Worm (Caenorhabditis elegans): ENCODE results near the gene fmo-1.
"Not testable (repeated sequence)": the region's sequence is repeated elsewhere in the genome, so short reads cannot be mapped to it uniquely, and the experiment has no call there.

Gene fmo-1

ce11 chrIV:10636649-10637048, 25.0 kb upstream of the fmo-1 start, which contains the start of gene F56C4.1:
Gene F56C4.1 (plus strand): TSS chrIV:10636949.
- no peak for TF ChIP-seq nhr-77 (tag; optimal IDR thresholded peaks at IDR 0.05)
- no peak for TF ChIP-seq unc-39 (tag; optimal IDR thresholded peaks at IDR 0.05)
- TF ChIP-seq ceh-16 (tag; optimal IDR thresholded peaks at IDR 0.05) = no peak
- TF ChIP-seq blmp-1 (tag; optimal IDR thresholded peaks at IDR 0.05; ENCODE audit: insufficient read depth) = no peak
- no peak for TF ChIP-seq lsy-2 (tag; optimal IDR thresholded peaks at IDR 0.05)
- no peak for TF ChIP-seq sem-4 (tag; optimal IDR thresholded peaks at IDR 0.05)
- no peak for TF ChIP-seq unc-62 (GFP tag; optimal IDR thresholded peaks at IDR 0.05)
- no peak for TF ChIP-seq mbf-1 (tag; optimal IDR thresholded peaks at IDR 0.05)
- TF ChIP-seq lin-39 (tag; optimal IDR thresholded peaks at IDR 0.05) = no peak

- TF ChIP-seq lin-13 (GFP tag; optimal IDR thresholded peaks at IDR 0.05) (no peak), ZK546.5 (tag; optimal IDR thresholded peaks at IDR 0.05) (no peak), gmeb-1 (tag; optimal IDR thresholded peaks at IDR 0.05) (no peak), ztf-1 (GFP tag; conservative IDR thresholded peaks at IDR 0.05) (no peak), sma-9 (GFP tag; optimal IDR thresholded peaks at IDR 0.05) (no peak), sma-9 (tag; optimal IDR thresholded peaks at IDR 0.05) (no peak), peb-1 (tag; optimal IDR thresholded peaks at IDR 0.05) (no peak), nhr-25 (tag; optimal IDR thresholded peaks at IDR 0.05) (no peak), ztf-4 (tag; optimal IDR thresholded peaks at IDR 0.05) (no peak), elt-1 (tag; optimal IDR thresholded peaks at IDR 0.05) (no peak), skn-1 (tag; optimal IDR thresholded peaks at IDR 0.05) (no peak), ama-1 (optimal IDR thresholded peaks at IDR 0.05) (no peak), nhr-12 (tag; optimal IDR thresholded peaks at IDR 0.05) (no peak), lsy-2 (tag; optimal IDR thresholded peaks at IDR 0.05) (no peak)
Observed at ce11 chrIV:10638977-10639376, 22.7 kb upstream of the fmo-1 start, which contains the start of gene F56C4.2. Gene F56C4.2 (plus strand): TSS chrIV:10639277.

ce11 chrIV:10654047-10654446, 7.6 kb upstream of the fmo-1 start, which contains the start of gene glb-19:
Gene glb-19 (minus strand): TSS chrIV:10654147.
- TF ChIP-seq ceh-82 (tag; optimal IDR thresholded peaks at IDR 0.05); ztf-4 (tag; optimal IDR thresholded peaks at IDR 0.05); unc-62 (GFP tag; optimal IDR thresholded peaks at IDR 0.05): not testable (repeated sequence)

- TF ChIP-seq ZK546.5 (tag; optimal IDR thresholded peaks at IDR 0.05) = no peak
- TF ChIP-seq snpc-4 (tag; optimal IDR thresholded peaks at IDR 0.05) = no peak
- TF ChIP-seq fos-1 (tag; optimal IDR thresholded peaks at IDR 0.05) = peak; percentile 31
- TF ChIP-seq nhr-6 (tag; optimal IDR thresholded peaks at IDR 0.05) = no peak
- TF ChIP-seq crh-2 (tag; optimal IDR thresholded peaks at IDR 0.05) = no peak
Observed at ce11 chrIV:10656770-10657323, 4.8 kb upstream of the fmo-1 start, which contains the start of gene K08C7.1. Gene K08C7.1 (plus strand): TSS chrIV:10656812.

ce11 chrIV:10661072-10661471, 585 bp upstream of the fmo-1 start:
- TF ChIP-seq fos-1 (tag; optimal IDR thresholded peaks at IDR 0.05) (peak; percentile 62), lin-11 (tag; optimal IDR thresholded peaks at IDR 0.05) (no peak), nhr-25 (tag; optimal IDR thresholded peaks at IDR 0.05) (no peak), egl-27 (tag; optimal IDR thresholded peaks at IDR 0.05) (no peak)

ce11 chrIV:10664134-10664533, 2.5 kb downstream of the fmo-1 start, which contains the start of gene K08C7.7:
Gene K08C7.7 (plus strand): TSS chrIV:10664434.
- TF ChIP-seq dmd-4 (tag; optimal IDR thresholded peaks at IDR 0.05) = no peak
- TF ChIP-seq ceh-82 (tag; optimal IDR thresholded peaks at IDR 0.05) = no peak
- no peak for TF ChIP-seq F13H6.1 (tag; optimal IDR thresholded peaks at IDR 0.05)
- no peak for TF ChIP-seq ztf-1 (GFP tag; conservative IDR thresholded peaks at IDR 0.05)
- TF ChIP-seq nhr-21 (tag; optimal IDR thresholded peaks at IDR 0.05) = no peak
- TF ChIP-seq mab-5 (tag; optimal IDR thresholded peaks at IDR 0.05) = no peak
- no peak for TF ChIP-seq ZK546.5 (tag; optimal IDR thresholded peaks at IDR 0.05)
- no peak for TF ChIP-seq nhr-10 (tag; optimal IDR thresholded peaks at IDR 0.05)
- no peak for TF ChIP-seq nhr-6 (tag; optimal IDR thresholded peaks at IDR 0.05)
- TF ChIP-seq skn-1 (tag; optimal IDR thresholded peaks at IDR 0.05) = no peak
- no peak for TF ChIP-seq gmeb-1 (tag; optimal IDR thresholded peaks at IDR 0.05)
- TF ChIP-seq ztf-4 (tag; optimal IDR thresholded peaks at IDR 0.05) = no peak
- no peak for TF ChIP-seq ama-1 (optimal IDR thresholded peaks at IDR 0.05)
- TF ChIP-seq sma-3 (GFP tag; optimal IDR thresholded peaks at IDR 0.05) = no peak
- TF ChIP-seq lin-13 (GFP tag; optimal IDR thresholded peaks at IDR 0.05) = no peak
